Fruit fly (Drosophila melanogaster): ENCODE data around the gene CG3437.

- TF ChIP-seq dsx (GFP tag; optimal IDR thresholded peaks at IDR 0.05; ENCODE audit: poor library complexity, severe bottlenecking) = no peak
- TF ChIP-seq CG3032 (tag; optimal IDR thresholded peaks at IDR 0.05) = no peak
- TF ChIP-seq Eip93F (GFP tag; optimal IDR thresholded peaks at IDR 0.05) = no peak
- TF ChIP-seq Hr39 (GFP tag; optimal IDR thresholded peaks at IDR 0.05) = no peak
- no peak for TF ChIP-seq CG11762 (GFP tag; optimal IDR thresholded peaks at IDR 0.05; ENCODE audit: insufficient read depth)
- TF ChIP-seq topi (GFP tag; optimal IDR thresholded peaks at IDR 0.05) = no peak
- TF ChIP-seq CG11902 (GFP tag; optimal IDR thresholded peaks at IDR 0.05) = no peak
- no peak for TF ChIP-seq CG6276 (GFP tag; optimal IDR thresholded peaks at IDR 0.05)
- no peak for TF ChIP-seq achi (GFP tag; optimal IDR thresholded peaks at IDR 0.05)
These were observed 25.4 kb downstream of the CG3437 start for dm6 chr3L:9431848-9432623.

Data from whole organism, prepupa.